Fruit fly (Drosophila melanogaster) whole organism, embryonic: ENCODE measurements around the gene CG15890.
A peak's percentile ranks its signal among the peaks of the same experiment; 100 is the strongest.

ENCODE experiments used
- Asciz ChIP-seq: fragments of 200-800 bp; sonication (Bioruptor generic); optimal IDR thresholded peaks from 2 replicates; lab custom pipeline; 2017; ENCODE audit warnings: missing biosample characterization, mild to moderate bottlenecking, missing genetic modification characterization, missing genetic modification reagents
- CG12219 ChIP-seq: fragments of 200-800 bp; sonication (Bioruptor generic); optimal IDR thresholded peaks from 3 replicates; lab custom pipeline; 2018; ENCODE audit warnings: missing biosample characterization, mild to moderate bottlenecking, missing genetic modification characterization
- CG12299 ChIP-seq: fragments of 200-800 bp; sonication (Bioruptor generic); optimal IDR thresholded peaks from 2 replicates; lab custom pipeline; 2018; ENCODE audit warnings: missing biosample characterization, mild to moderate bottlenecking, missing genetic modification characterization
- CG12744 ChIP-seq: fragments of 200-800 bp; sonication (Bioruptor generic); optimal IDR thresholded peaks from 2 replicates; lab custom pipeline; 2016; ENCODE audit warnings: missing biosample characterization, missing genetic modification characterization
- CG13296 ChIP-seq: fragments of 200-800 bp; sonication (Bioruptor generic); optimal IDR thresholded peaks from 3 replicates; lab custom pipeline; 2018; ENCODE audit warnings: missing biosample characterization, mild to moderate bottlenecking, missing genetic modification characterization
- CG13624 ChIP-seq: fragments of 200-800 bp; sonication (Bioruptor generic); optimal IDR thresholded peaks from 2 replicates; lab custom pipeline; 2016; ENCODE audit warnings: missing biosample characterization, missing genetic modification characterization
- CG13775 ChIP-seq: fragments of 200-800 bp; sonication (Bioruptor generic); optimal IDR thresholded peaks from 3 replicates; lab custom pipeline; 2017; ENCODE audit warnings: missing biosample characterization, mild to moderate bottlenecking, missing genetic modification characterization
- CG14050 ChIP-seq: fragments of 200-800 bp; sonication (Bioruptor generic); IDR thresholded peaks from 3 replicates; pipeline ENCODE4 v1.3.6; 2022; ENCODE audit warnings: missing biosample characterization, missing genetic modification characterization
- CG14965 ChIP-seq: fragments of 200-800 bp; sonication (Bioruptor generic); optimal IDR thresholded peaks from 2 replicates; lab custom pipeline; 2016; ENCODE audit warnings: missing biosample characterization, missing genetic modification characterization, borderline replicate concordance
- CG1529 ChIP-seq: fragments of 200-800 bp; sonication (Bioruptor generic); optimal IDR thresholded peaks from 3 replicates; lab custom pipeline; 2018; ENCODE audit warnings: missing biosample characterization, missing genetic modification characterization
- CG15601 ChIP-seq: fragments of 200-800 bp; sonication (Bioruptor generic); optimal IDR thresholded peaks from 3 replicates; lab custom pipeline; 2019; ENCODE audit warnings: missing biosample characterization, mild to moderate bottlenecking, missing genetic modification characterization, moderate library complexity
- CG18764 ChIP-seq: fragments of 200-800 bp; sonication (Bioruptor generic); optimal IDR thresholded peaks from 3 replicates; lab custom pipeline; 2016; ENCODE audit warnings: missing biosample characterization, missing genetic modification characterization
- CG34376 ChIP-seq: fragments of 200-800 bp; sonication (Bioruptor generic); optimal IDR thresholded peaks from 2 replicates; lab custom pipeline; 2018; ENCODE audit warnings: missing biosample characterization, mild to moderate bottlenecking, missing genetic modification characterization
- CG4404 ChIP-seq: fragments of 200-800 bp; sonication (Bioruptor generic); IDR thresholded peaks from 2 replicates; pipeline ENCODE4 v1.3.6; 2022; ENCODE audit warnings: missing biosample characterization, missing genetic modification characterization
- CG7372 ChIP-seq: fragments of 200-800 bp; sonication (Bioruptor generic); IDR thresholded peaks from 2 replicates; pipeline ENCODE4 v1.3.6; 2022; ENCODE audit warnings: missing biosample characterization, missing genetic modification characterization
- CG7987 ChIP-seq: fragments of 200-800 bp; sonication (Bioruptor generic); optimal IDR thresholded peaks from 2 replicates; lab custom pipeline; 2018; ENCODE audit warnings: missing biosample characterization, mild to moderate bottlenecking, missing genetic modification characterization, moderate library complexity
- CG9797 ChIP-seq: fragments of 200-800 bp; sonication (Bioruptor generic); optimal IDR thresholded peaks from 3 replicates; lab custom pipeline; 2018; ENCODE audit warnings: missing biosample characterization, mild to moderate bottlenecking, missing genetic modification characterization
- Deaf1 ChIP-seq: fragments of 200-800 bp; optimal IDR thresholded peaks from 3 replicates; lab custom pipeline; 2019; ENCODE audit warnings: missing biosample characterization, mild to moderate bottlenecking, missing genetic modification characterization, moderate library complexity
- Doc2 ChIP-seq: fragments of 200-800 bp; sonication (Bioruptor generic); IDR thresholded peaks from 2 replicates; pipeline ENCODE4 v1.3.6; 2022; ENCODE audit warnings: missing biosample characterization, missing genetic modification characterization
- Fer2 ChIP-seq: fragments of 200-800 bp; sonication (Bioruptor generic); optimal IDR thresholded peaks from 2 replicates; lab custom pipeline; 2018; ENCODE audit warnings: missing biosample characterization, mild to moderate bottlenecking, missing genetic modification characterization, moderate library complexity
- Lpt ChIP-seq: fragments of >200 bp; optimal IDR thresholded peaks from 2 replicates; lab custom pipeline; 2018; ENCODE audit warnings: missing biosample characterization, missing genetic modification characterization
- Myb ChIP-seq: fragments of 200-800 bp; sonication (Bioruptor generic); optimal IDR thresholded peaks from 2 replicates; lab custom pipeline; 2016; ENCODE audit warnings: missing biosample characterization, missing genetic modification characterization
- NC2α ChIP-seq: fragments of 200-800 bp; sonication (Bioruptor generic); optimal IDR thresholded peaks from 2 replicates; lab custom pipeline; 2016; ENCODE audit warnings: missing biosample characterization, missing genetic modification characterization
- NC2β ChIP-seq: fragments of 200-800 bp; sonication (Bioruptor generic); optimal IDR thresholded peaks from 2 replicates; lab custom pipeline; 2016; ENCODE audit warnings: missing biosample characterization, missing genetic modification characterization
- NFAT ChIP-seq: fragments of 200-800 bp; sonication (Bioruptor generic); IDR thresholded peaks from 2 replicates; pipeline ENCODE4 v1.3.6; 2022; ENCODE audit warnings: missing biosample characterization, missing genetic modification characterization
- Neu2 ChIP-seq: fragments of 200-800 bp; sonication (Bioruptor generic); optimal IDR thresholded peaks from 3 replicates; lab custom pipeline; 2016; ENCODE audit warnings: missing biosample characterization, missing genetic modification characterization, borderline replicate concordance
- NfI ChIP-seq: fragments of 200-800 bp; sonication (Bioruptor generic); optimal IDR thresholded peaks from 3 replicates; lab custom pipeline; 2018; ENCODE audit warnings: missing biosample characterization, mild to moderate bottlenecking, missing genetic modification characterization, moderate library complexity
- Oli ChIP-seq: fragments of 200-800 bp; sonication (Bioruptor generic); optimal IDR thresholded peaks from 2 replicates; lab custom pipeline; 2018; ENCODE audit warnings: missing biosample characterization, mild to moderate bottlenecking, missing genetic modification characterization, moderate library complexity
- Spps ChIP-seq: fragments of 200-800 bp; sonication (Bioruptor generic); optimal IDR thresholded peaks from 2 replicates; lab custom pipeline; 2018; ENCODE audit warnings: missing biosample characterization, mild to moderate bottlenecking, missing genetic modification characterization
- abd-A ChIP-seq: fragments of 200-800 bp; sonication (Bioruptor generic); optimal IDR thresholded peaks from 3 replicates; lab custom pipeline; 2019; ENCODE audit warnings: missing biosample characterization, mild to moderate bottlenecking, missing genetic modification characterization, moderate library complexity
- aop ChIP-seq: fragments of 200-800 bp; sonication (Bioruptor generic); IDR thresholded peaks from 2 replicates; pipeline ENCODE4 v1.3.6; 2022; ENCODE audit warnings: missing biosample characterization, missing genetic modification characterization
- chm ChIP-seq: fragments of 200-800 bp; sonication (Bioruptor generic); IDR thresholded peaks from 2 replicates; pipeline ENCODE4 v1.3.6; 2022; ENCODE audit warnings: missing biosample characterization, missing genetic modification characterization
- crol ChIP-seq: fragments of 200-800 bp; sonication (Bioruptor generic); IDR thresholded peaks from 2 replicates; pipeline ENCODE4 v1.3.6; 2022; ENCODE audit warnings: missing biosample characterization, missing genetic modification characterization
- en ChIP-seq: fragments of 200-800 bp; sonication (Bioruptor generic); optimal IDR thresholded peaks from 2 replicates; lab custom pipeline; 2016; ENCODE audit warnings: missing biosample characterization, missing genetic modification characterization
- gro ChIP-seq: fragments of 200-800 bp; sonication (Bioruptor generic); optimal IDR thresholded peaks from 2 replicates; lab custom pipeline; 2016; ENCODE audit warnings: missing biosample characterization, missing genetic modification characterization
- hbn ChIP-seq: fragments of 200-800 bp; sonication (Bioruptor generic); IDR thresholded peaks from 2 replicates; pipeline ENCODE4 v1.3.6; 2022; ENCODE audit warnings: missing biosample characterization, missing genetic modification characterization; ENCODE audit not compliant: partially characterized antibody
- insv ChIP-seq, 2 experiments: fragments of 200-800 bp; sonication (Bioruptor generic); optimal IDR thresholded peaks; 3 replicates each; lab custom pipeline; 2016 to 2018; ENCODE audit warnings: missing biosample characterization in 2 of 2, missing genetic modification characterization in 2 of 2
- kah ChIP-seq: fragments of 200-800 bp; sonication (Bioruptor generic); optimal IDR thresholded peaks from 2 replicates; lab custom pipeline; 2018; ENCODE audit warnings: missing biosample characterization, mild to moderate bottlenecking, missing genetic modification characterization
- lmd ChIP-seq: fragments of 200-800 bp; sonication (Bioruptor generic); IDR thresholded peaks from 2 replicates; pipeline ENCODE4 v1.3.6; 2022; ENCODE audit warnings: missing biosample characterization, missing genetic modification characterization
- p53 ChIP-seq: fragments of 200-800 bp; sonication (Bioruptor generic); optimal IDR thresholded peaks from 2 replicates; lab custom pipeline; 2016; ENCODE audit warnings: missing biosample characterization, missing genetic modification characterization
- prd ChIP-seq, 3 experiments: fragments of >200 bp in 2 of 3; fragments of 200-800 bp in 1 of 3; sonication (Bioruptor generic) in 1 of 3; optimal IDR thresholded peaks in 2 of 3; IDR thresholded peaks in 1 of 3; 2 replicates in 2 of 3; 3 replicates in 1 of 3; pipeline versions ENCODE4 v1.3.6 to Lab custom; 2017 to 2022; ENCODE audit warnings: missing biosample characterization in 1 of 3, missing genetic modification characterization in 1 of 3
- pzg ChIP-seq: fragments of 200-800 bp; sonication (Bioruptor generic); optimal IDR thresholded peaks from 3 replicates; lab custom pipeline; 2018; ENCODE audit warnings: missing biosample characterization, mild to moderate bottlenecking, missing genetic modification characterization, moderate library complexity
- row ChIP-seq: fragments of 200-800 bp; sonication (Bioruptor generic); IDR thresholded peaks from 3 replicates; pipeline ENCODE4 v1.3.6; 2022; ENCODE audit warnings: missing biosample characterization, missing genetic modification characterization
- run ChIP-seq: fragments of 200-800 bp; sonication (Bioruptor generic); optimal IDR thresholded peaks from 3 replicates; lab custom pipeline; 2018; ENCODE audit warnings: missing biosample characterization, mild to moderate bottlenecking, missing genetic modification characterization
- slbo ChIP-seq: fragments of 200-800 bp; sonication (Bioruptor generic); IDR thresholded peaks from 2 replicates; pipeline ENCODE4 v1.3.6; 2022; ENCODE audit warnings: missing biosample characterization, missing genetic modification characterization
- slp2 ChIP-seq: fragments of 200-800 bp; sonication (Bioruptor generic); optimal IDR thresholded peaks from 2 replicates; lab custom pipeline; 2016; ENCODE audit warnings: missing biosample characterization, missing genetic modification characterization
- stc ChIP-seq: fragments of 200-800 bp; sonication (Bioruptor generic); IDR thresholded peaks from 2 replicates; pipeline ENCODE4 v1.3.6; 2022; ENCODE audit warnings: missing biosample characterization, missing genetic modification characterization
- tin ChIP-seq: fragments of 200-800 bp; sonication (Bioruptor generic); optimal IDR thresholded peaks from 3 replicates; lab custom pipeline; 2016; ENCODE audit warnings: missing biosample characterization, missing genetic modification characterization
- vfl ChIP-seq: fragments of 200-800 bp; sonication (Bioruptor generic); optimal IDR thresholded peaks from 2 replicates; lab custom pipeline; 2016; ENCODE audit warnings: missing biosample characterization, missing genetic modification characterization
- z ChIP-seq: fragments of 200-800 bp; sonication (Bioruptor generic); IDR thresholded peaks from 3 replicates; pipeline ENCODE4 v1.3.6; 2022; ENCODE audit warnings: missing biosample characterization, missing genetic modification characterization

The CG15890 gene

dm6 chrX:14717245-14717644 is 48.3 kb downstream of the CG15890 start (continued):
- TF ChIP-seq CG13624 (peak; percentile 54), NFAT (peak; percentile 57), CG15601 (tag; lab: Kevin White, UChicago) (peak; percentile 85), chm (no peak; the same call in none of the 2 replicates), CG1529 (GFP tag; lab: Kevin White, UChicago) (peak; percentile 84), Neu2 (no peak), hbn (no peak), CG34376 (GFP tag; lab: Kevin White, UChicago) (peak; percentile 16), CG13296 (GFP tag; lab: Kevin White, UChicago) (peak; percentile 85), row (GFP tag; lab: Robert Waterston, UW) (0 out of 3 replicates have a peak, but pooled peaks have one; percentile 15), CG7987 (GFP tag; lab: Kevin White, UChicago) (peak; percentile 90), slbo (peak; percentile 26; the same call in 1 of the 2 replicates), CG7372 (peak; percentile 30; the same call in 1 of the 2 replicates), z (GFP tag; lab: Robert Waterston, UW) (0 out of 3 replicates have a peak, but pooled peaks have one; percentile 58), CG18764 (peak; percentile 83), en (GFP tag; lab: Kevin White, UChicago) (peak; percentile 34), NC2α (peak; percentile 71), Asciz (GFP tag; lab: Kevin White, UChicago) (peak; percentile 95), slp2 (GFP tag; lab: Kevin White, UChicago) (peak; percentile 70), CG12219 (GFP tag; lab: Kevin White, UChicago) (peak; percentile 81), gro (GFP tag; lab: Kevin White, UChicago) (no peak), CG9797 (GFP tag; lab: Kevin White, UChicago) (no peak), CG4404 (GFP tag; lab: Robert Waterston, UW) (peak; percentile 33; the same call in 1 of the 2 replicates), insv (GFP tag; optimal IDR thresholded peaks at IDR 0.05; lab: Kevin White, UChicago) (peak in 1 of 2 experiments; percentile 18), CG14965 (GFP tag; lab: Kevin White, UChicago) (peak; percentile 73), tin (GFP tag; lab: Kevin White, UChicago) (peak; percentile 52), Lpt (GFP tag; lab: Kevin White, UChicago) (no peak), prd (optimal IDR thresholded peaks at IDR 0.05; lab: Kevin White, UChicago) (no peak), prd (GFP tag; IDR thresholded peaks at IDR 0.05; lab: Robert Waterston, UW) (peak; percentile 60; the same call in 2 of the 3 replicates), CG14050 (GFP tag; lab: Robert Waterston, UW) (peak; percentile 71), aop (GFP tag; lab: Robert Waterston, UW) (no peak), stc (GFP tag; lab: Robert Waterston, UW) (peak; percentile 76), CG13775 (GFP tag; lab: Kevin White, UChicago) (peak; percentile 38), CG12744 (GFP tag; lab: Kevin White, UChicago) (peak; percentile 36), run (tag; lab: Kevin White, UChicago) (peak; percentile 69), Deaf1 (tag; lab: Kevin White, UChicago) (no peak), kah (GFP tag; lab: Kevin White, UChicago) (peak; percentile 76), lmd (0 out of 2 replicates have a peak, but pooled peaks have one; percentile 22), Doc2 (GFP tag; lab: Robert Waterston, UW) (no peak), CG12299 (peak; percentile 56), NC2β (peak; percentile 68), crol (GFP tag; lab: Robert Waterston, UW) (0 out of 2 replicates have a peak, but pooled peaks have one; percentile 29), p53 (peak; percentile 73), vfl (GFP tag; lab: Kevin White, UChicago) (no peak), abd-A (tag; lab: Kevin White, UChicago) (no peak), pzg (GFP tag; lab: Kevin White, UChicago) (no peak), Fer2 (tag; lab: Kevin White, UChicago) (peak; percentile 48), NfI (GFP tag; lab: Kevin White, UChicago) (peak; percentile 72), Spps (tag; lab: Kevin White, UChicago) (peak; percentile 62), Oli (tag; lab: Kevin White, UChicago) (peak; percentile 61), Myb (GFP tag; lab: Kevin White, UChicago) (peak; percentile 37)
